Fruit fly (Drosophila melanogaster) whole organism, embryonic: ENCODE measurements around the gene CG13067.

ENCODE experiments used
- CG13296 ChIP-seq: fragments of 200-800 bp; sonication (Bioruptor generic); optimal IDR thresholded peaks from 3 replicates; lab custom pipeline; 2018; ENCODE audit warnings: missing biosample characterization, mild to moderate bottlenecking, missing genetic modification characterization
- CG3407 ChIP-seq: fragments of 200-800 bp; sonication (Bioruptor generic); optimal IDR thresholded peaks from 2 replicates; lab custom pipeline; 2018; ENCODE audit warnings: missing biosample characterization, mild to moderate bottlenecking, missing genetic modification characterization

DNA sequence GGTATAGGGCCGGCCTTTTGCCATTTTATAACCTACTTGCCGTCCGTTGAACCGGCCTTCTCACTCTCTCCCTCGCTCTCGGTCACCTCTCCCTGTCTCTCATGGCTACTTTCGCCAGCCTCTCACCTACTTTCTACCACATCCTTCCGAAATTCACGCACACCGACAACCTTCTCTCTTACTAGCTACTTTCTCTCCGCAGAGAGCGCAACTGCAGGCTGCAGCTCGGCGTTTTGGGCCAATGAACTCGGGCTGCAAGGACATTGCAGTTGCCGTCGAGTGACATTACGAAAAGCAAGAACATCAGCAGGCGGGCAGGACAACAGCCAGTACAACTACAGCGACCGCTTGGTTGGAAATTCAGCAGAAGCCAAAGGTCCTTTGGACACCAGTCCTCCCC lies 29.8 kb upstream of the CG13067 start:
- TF ChIP-seq CG3407 (GFP tag; lab: Kevin White, UChicago) = no peak
- no peak for TF ChIP-seq CG13296 (GFP tag; lab: Kevin White, UChicago)
